Worm (Caenorhabditis elegans): ENCODE results near the gene F26C11.4.

DNA sequence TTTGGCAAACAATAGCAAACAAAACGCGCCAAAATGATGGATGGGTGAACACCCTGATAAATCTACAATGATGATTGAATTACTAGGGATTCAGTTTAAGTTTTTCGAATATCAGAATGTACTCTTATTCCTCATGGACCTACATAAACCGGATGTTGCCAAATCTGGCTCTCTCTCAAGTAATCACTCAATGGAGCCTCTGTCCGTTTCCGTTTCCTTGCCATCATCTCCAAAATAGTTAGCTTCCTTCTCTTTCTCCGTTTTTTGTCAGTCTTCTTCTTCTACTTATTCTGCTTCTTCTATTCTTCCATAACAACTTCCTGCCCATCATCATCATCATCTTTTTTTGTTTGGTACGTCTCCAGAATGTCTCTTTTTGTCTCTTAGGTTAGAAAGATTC is 49.2 kb upstream of the F26C11.4 start:
- TF ChIP-seq ahr-1 (tag; optimal IDR thresholded peaks at IDR 0.05), result no peak
- TF ChIP-seq tbx-2 (tag; optimal IDR thresholded peaks at IDR 0.05), result no peak
- TF ChIP-seq unc-86 (tag; optimal IDR thresholded peaks at IDR 0.05), result no peak
- no peak for TF ChIP-seq elt-2 (tag; optimal IDR thresholded peaks at IDR 0.05)
- no peak for TF ChIP-seq K02D7.2 (tag; optimal IDR thresholded peaks at IDR 0.05)
- no peak for TF ChIP-seq fkh-6 (tag; optimal IDR thresholded peaks at IDR 0.05)
- no peak for TF ChIP-seq lim-6 (tag; optimal IDR thresholded peaks at IDR 0.05)
- no peak for TF ChIP-seq ets-4 (tag; optimal IDR thresholded peaks at IDR 0.05)
- no peak for TF ChIP-seq ceh-48 (tag; optimal IDR thresholded peaks at IDR 0.05)
- no peak for TF ChIP-seq ttx-3 (tag; optimal IDR thresholded peaks at IDR 0.05)
- TF ChIP-seq pha-4 (tag; optimal IDR thresholded peaks at IDR 0.05), result no peak

Measured in whole organism, late embryonic.